Worm (Caenorhabditis elegans): Measurements from ENCODE around the gene cal-8.

Gene cal-8

DNA sequence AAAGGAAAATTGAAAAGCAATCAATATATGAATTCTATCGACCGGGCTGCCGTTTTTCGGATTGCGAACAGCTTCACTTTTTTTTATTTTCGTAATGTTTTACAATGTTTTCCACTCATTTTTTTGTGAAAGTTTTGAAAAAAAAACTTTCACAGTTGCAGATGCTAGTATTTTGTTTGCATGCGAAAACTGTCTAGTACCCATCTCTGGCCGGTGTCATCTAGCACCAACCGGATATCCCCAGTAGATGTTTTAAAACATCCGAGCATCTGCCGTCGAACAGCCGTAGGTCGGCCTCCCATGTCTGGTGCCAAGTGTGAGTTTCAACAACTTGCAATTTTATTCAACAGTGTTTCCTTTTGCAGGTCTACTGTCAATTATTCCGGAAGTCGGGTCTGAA, 39.6 kb upstream of the cal-8 start, which contains the start of gene ZK177.12:
ZK177.12 (plus strand) TSS at position 301 of the 400 bp plus-strand sequence.
- TF ChIP-seq ceh-82 (tag; optimal IDR thresholded peaks at IDR 0.05) (no peak), R02D3.7 (tag; optimal IDR thresholded peaks at IDR 0.05) (no peak), pha-4 (GFP tag; IDR thresholded peaks at IDR 0.05) (no peak), pha-4 (tag; optimal IDR thresholded peaks at IDR 0.05) (no peak), fkh-10 (GFP tag; optimal IDR thresholded peaks at IDR 0.05) (no peak), vab-7 (GFP tag; IDR thresholded peaks at IDR 0.05) (no peak), nhr-102 (tag; optimal IDR thresholded peaks at IDR 0.05) (no peak), ceh-44 (GFP tag; IDR thresholded peaks at IDR 0.05) (no peak), ceh-28 (tag; optimal IDR thresholded peaks at IDR 0.05) (no peak), sdz-12 (GFP tag; optimal IDR thresholded peaks at IDR 0.05) (no peak), ztf-7 (tag; optimal IDR thresholded peaks at IDR 0.05) (no peak), T26A8.4 (GFP tag; IDR thresholded peaks at IDR 0.05) (no peak), lsy-2 (tag; optimal IDR thresholded peaks at IDR 0.05) (no peak), zfp-3 (GFP tag; conservative IDR thresholded peaks at IDR 0.05) (no peak), lin-39 (tag; optimal IDR thresholded peaks at IDR 0.05) (no peak), nhr-11 (tag; optimal IDR thresholded peaks at IDR 0.05) (no peak), F37D6.2 (tag; optimal IDR thresholded peaks at IDR 0.05) (no peak), mes-2 (tag; optimal IDR thresholded peaks at IDR 0.05; ENCODE audit: poor library complexity, severe bottlenecking) (no peak), mdl-1 (tag; optimal IDR thresholded peaks at IDR 0.05) (no peak)

DNA sequence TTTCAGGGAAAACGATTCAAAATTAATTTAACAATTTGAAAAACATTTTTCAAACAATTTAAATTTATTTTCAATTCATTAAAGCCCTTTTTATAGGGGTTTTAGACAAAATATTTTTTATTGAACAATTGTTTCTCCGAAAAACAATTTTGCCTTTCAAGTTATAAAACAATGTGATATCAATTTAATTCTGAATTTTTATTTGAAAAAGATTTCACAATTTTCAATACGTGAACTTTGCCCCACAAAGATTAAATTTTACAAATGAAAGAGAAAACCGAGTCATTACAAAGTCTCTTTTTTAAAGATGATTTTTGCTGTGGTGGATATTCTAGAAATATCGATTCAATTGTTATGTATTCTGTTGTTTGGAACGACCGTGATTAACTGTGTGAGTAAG, 37.1 kb upstream of the cal-8 start, which contains the start of gene ZK177.2:
ZK177.2 (plus strand) TSS at position 301 of the 400 bp plus-strand sequence.
- TF ChIP-seq mes-2 (tag; optimal IDR thresholded peaks at IDR 0.05; ENCODE audit: poor library complexity, severe bottlenecking), result no peak
- TF ChIP-seq mep-1 (tag; optimal IDR thresholded peaks at IDR 0.05), result no peak
- TF ChIP-seq rbr-2 (tag; optimal IDR thresholded peaks at IDR 0.05), result no peak
- TF ChIP-seq daf-12 (tag; optimal IDR thresholded peaks at IDR 0.05), result no peak
- TF ChIP-seq attf-4 (tag; optimal IDR thresholded peaks at IDR 0.05), result no peak
- no peak for TF ChIP-seq jun-1 (tag; optimal IDR thresholded peaks at IDR 0.05)
- no peak for TF ChIP-seq egl-27 (tag; optimal IDR thresholded peaks at IDR 0.05)
- TF ChIP-seq lim-7 (GFP tag; IDR thresholded peaks at IDR 0.05), result no peak
- TF ChIP-seq zfp-3 (GFP tag; conservative IDR thresholded peaks at IDR 0.05), result no peak
- TF ChIP-seq php-3 (GFP tag; IDR thresholded peaks at IDR 0.05), result no peak
- TF ChIP-seq spr-3 (GFP tag; optimal IDR thresholded peaks at IDR 0.05), result no peak
- no peak for TF ChIP-seq lir-3 (tag; optimal IDR thresholded peaks at IDR 0.05)

DNA sequence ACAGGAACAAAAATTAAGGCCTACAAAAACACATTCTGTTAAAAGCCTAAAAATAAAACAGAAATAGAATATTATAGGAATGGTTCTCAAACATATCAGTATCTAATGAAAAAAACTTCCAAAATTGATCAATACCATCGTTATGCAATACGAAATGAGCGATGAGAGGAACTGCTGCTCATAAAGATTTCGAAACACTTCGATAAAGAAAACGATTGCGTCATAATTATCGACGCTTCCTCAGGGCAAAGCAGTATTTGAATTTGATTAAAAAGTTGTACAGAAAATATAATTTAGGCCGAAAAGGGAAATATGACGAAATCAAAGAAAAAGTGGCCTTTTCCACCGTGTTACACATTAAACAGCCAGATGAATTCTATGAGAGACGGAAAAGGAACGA, 36.2 kb upstream of the cal-8 start:
- TF ChIP-seq lin-39 (tag; optimal IDR thresholded peaks at IDR 0.05), result no peak
- TF ChIP-seq attf-4 (tag; optimal IDR thresholded peaks at IDR 0.05), result no peak
- TF ChIP-seq nhr-42 (GFP tag; IDR thresholded peaks at IDR 0.05), result no peak
- no peak for TF ChIP-seq nhr-25 (tag; optimal IDR thresholded peaks at IDR 0.05; ENCODE audit: borderline replicate concordance, insufficient read depth)
- TF ChIP-seq zag-1 (tag; optimal IDR thresholded peaks at IDR 0.05), result no peak
- no peak for TF ChIP-seq ceh-32 (tag; optimal IDR thresholded peaks at IDR 0.05; ENCODE audit: poor library complexity)
- TF ChIP-seq mes-2 (tag; optimal IDR thresholded peaks at IDR 0.05; ENCODE audit: poor library complexity, severe bottlenecking), result no peak
- TF ChIP-seq fos-1 (tag; optimal IDR thresholded peaks at IDR 0.05), result no peak
- no peak for TF ChIP-seq ceh-82 (tag; optimal IDR thresholded peaks at IDR 0.05)

DNA sequence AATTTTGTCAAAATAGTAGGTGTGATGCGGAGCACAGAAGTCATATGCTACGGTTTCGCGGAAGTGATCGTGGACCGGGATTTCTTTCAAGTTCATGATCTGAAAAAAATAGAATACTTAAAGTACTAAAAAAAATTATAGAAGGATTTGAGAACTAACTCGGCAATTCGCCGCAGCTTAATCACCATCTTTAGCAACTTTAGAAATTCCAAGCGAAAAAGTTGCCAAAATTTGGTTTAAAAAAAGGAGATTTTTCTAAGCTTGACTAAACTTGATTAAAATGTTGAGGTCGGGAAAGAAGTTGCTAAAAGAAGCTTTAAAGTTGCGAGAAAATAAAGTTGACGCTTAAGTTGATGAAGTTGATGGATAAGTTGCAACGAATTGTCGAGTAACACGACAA, 35.8 kb upstream of the cal-8 start, which contains the start of gene ZK177.9:
ZK177.9 (minus strand) TSS at position 101 of the 400 bp plus-strand sequence.
- no peak for TF ChIP-seq tag-97 (GFP tag; IDR thresholded peaks at IDR 0.05)
- TF ChIP-seq ceh-20 (GFP tag; IDR thresholded peaks at IDR 0.05), result no peak
- no peak for TF ChIP-seq ztf-11 (tag; optimal IDR thresholded peaks at IDR 0.05)

Data from whole organism, L4 larva.